Worm (Caenorhabditis elegans): ENCODE results near the gene mask-1.

Gene mask-1

DNA sequence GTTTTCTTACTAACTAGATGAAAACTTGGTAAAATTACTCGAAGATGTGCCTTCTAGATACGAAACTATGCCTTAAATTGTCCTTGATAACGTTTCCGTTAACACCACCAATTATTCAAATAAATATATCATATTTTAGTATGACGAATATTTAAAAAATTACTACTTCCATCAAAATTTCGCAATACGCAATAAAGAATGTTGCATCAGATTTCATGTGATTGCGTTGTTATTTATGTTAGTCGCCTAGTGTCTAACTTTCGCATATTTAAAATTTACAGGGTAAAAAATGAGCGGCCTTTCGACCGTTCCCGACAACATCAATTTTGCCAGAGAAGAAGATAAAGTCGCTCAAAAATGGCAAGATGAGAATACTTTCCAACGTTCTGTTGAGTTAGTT is 6.4 kb upstream of the mask-1 start, which contains the start of gene iars-1:
Gene iars-1, plus strand, starts transcription at position 276 of the 400 bp plus-strand sequence.
- no peak for TF ChIP-seq ceh-16 (tag; optimal IDR thresholded peaks at IDR 0.05)
- no peak for TF ChIP-seq mml-1 (tag; optimal IDR thresholded peaks at IDR 0.05)
- TF ChIP-seq eor-1 (tag; optimal IDR thresholded peaks at IDR 0.05), result no peak
- TF ChIP-seq ama-1 (optimal IDR thresholded peaks at IDR 0.05), result no peak
- no peak for TF ChIP-seq ztf-4 (tag; optimal IDR thresholded peaks at IDR 0.05)
- TF ChIP-seq nhr-67 (tag; optimal IDR thresholded peaks at IDR 0.05), result no peak
- no peak for TF ChIP-seq zag-1 (tag; optimal IDR thresholded peaks at IDR 0.05)
- no peak for TF ChIP-seq snpc-4 (tag; optimal IDR thresholded peaks at IDR 0.05)
- TF ChIP-seq lin-15B (tag; optimal IDR thresholded peaks at IDR 0.05), result no peak
- no peak for TF ChIP-seq unc-39 (tag; optimal IDR thresholded peaks at IDR 0.05)
- TF ChIP-seq nhr-11 (tag; optimal IDR thresholded peaks at IDR 0.05), result no peak
- no peak for TF ChIP-seq nhr-76 (tag; optimal IDR thresholded peaks at IDR 0.05)
- no peak for TF ChIP-seq R02D3.7 (tag; optimal IDR thresholded peaks at IDR 0.05)
- no peak for TF ChIP-seq unc-62 (GFP tag; optimal IDR thresholded peaks at IDR 0.05)
- TF ChIP-seq elt-3 (tag; optimal IDR thresholded peaks at IDR 0.05), result no peak
- no peak for TF ChIP-seq nhr-12 (tag; optimal IDR thresholded peaks at IDR 0.05)

DNA sequence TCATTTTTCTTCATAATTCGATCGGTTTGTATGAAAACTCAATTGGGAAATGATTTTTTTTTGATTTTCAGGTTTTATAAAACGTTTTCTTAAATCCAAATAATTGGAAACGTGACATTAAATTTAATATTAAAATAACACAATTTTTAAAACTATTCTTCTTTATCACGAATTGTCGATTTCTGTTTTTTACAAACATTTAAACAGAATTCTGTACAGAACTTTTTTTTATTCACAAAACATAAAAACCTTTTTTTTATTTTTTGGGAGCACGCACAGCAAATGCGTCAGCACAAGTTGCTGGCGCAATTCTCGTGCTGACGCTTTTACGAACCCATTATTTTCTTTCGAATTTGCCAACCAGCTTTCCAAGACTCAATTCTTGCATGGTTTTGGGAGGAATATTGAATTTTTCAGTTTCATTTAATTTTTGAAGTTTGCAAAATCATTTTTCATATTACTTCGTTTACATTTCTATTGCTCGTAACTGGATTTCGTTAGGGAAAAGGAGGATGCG is 871 bp upstream of the mask-1 start, which contains the start of gene mpz-5:
Gene mpz-5, minus strand, starts transcription at position 51 of the 517 bp plus-strand sequence.
- TF ChIP-seq nfya-1 (tag; optimal IDR thresholded peaks at IDR 0.05; ENCODE audit: insufficient read depth) (peak; percentile 72), jun-1 (tag; optimal IDR thresholded peaks at IDR 0.05) (peak; percentile 19), elt-2 (tag; optimal IDR thresholded peaks at IDR 0.05) (peak; percentile 20), lin-15B (tag; optimal IDR thresholded peaks at IDR 0.05) (peak; percentile 67), R02D3.7 (tag; optimal IDR thresholded peaks at IDR 0.05) (peak; percentile 13), pha-4 (tag; optimal IDR thresholded peaks at IDR 0.05) (peak; percentile 86), ZK546.5 (tag; optimal IDR thresholded peaks at IDR 0.05) (no peak), snpc-4 (tag; optimal IDR thresholded peaks at IDR 0.05) (peak; percentile 60), nhr-25 (tag; optimal IDR thresholded peaks at IDR 0.05) (peak; percentile 25), unc-62 (GFP tag; optimal IDR thresholded peaks at IDR 0.05) (no peak), ztf-11 (tag; optimal IDR thresholded peaks at IDR 0.05) (no peak), ceh-28 (tag; optimal IDR thresholded peaks at IDR 0.05) (peak; percentile 47), tbx-2 (tag; optimal IDR thresholded peaks at IDR 0.05) (peak; percentile 51), pqm-1 (tag; optimal IDR thresholded peaks at IDR 0.05) (peak; percentile 23), egl-5 (tag; optimal IDR thresholded peaks at IDR 0.05) (peak; percentile 91), nhr-23 (tag; optimal IDR thresholded peaks at IDR 0.05) (peak; percentile 77), nhr-77 (tag; optimal IDR thresholded peaks at IDR 0.05) (peak; percentile 19), nhr-43 (tag; optimal IDR thresholded peaks at IDR 0.05; ENCODE audit: poor library complexity, severe bottlenecking) (no peak), lsy-12 (tag; optimal IDR thresholded peaks at IDR 0.05) (peak; percentile 42), ceh-16 (tag; optimal IDR thresholded peaks at IDR 0.05) (no peak), egl-27 (tag; optimal IDR thresholded peaks at IDR 0.05) (no peak), hmg-11 (tag; optimal IDR thresholded peaks at IDR 0.05) (peak; percentile 78)

DNA sequence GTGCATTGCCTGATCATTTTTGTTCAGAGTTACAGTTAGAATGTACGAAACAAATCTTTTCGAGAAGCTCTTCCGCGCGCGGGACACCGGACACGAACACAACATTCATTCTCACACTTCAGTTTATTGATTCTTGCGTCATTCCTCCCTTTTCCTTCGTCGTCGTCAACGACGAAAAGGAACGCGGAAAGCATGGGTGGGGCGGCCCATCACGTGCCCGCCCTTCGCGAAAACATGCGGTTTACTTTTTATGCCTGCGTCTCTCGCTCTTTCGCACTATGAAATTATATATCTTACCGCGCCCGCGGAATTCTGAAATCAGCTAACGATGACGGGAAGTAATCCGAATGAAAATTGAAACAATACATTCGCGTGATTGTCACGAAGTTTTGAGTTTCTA is 5.9 kb downstream of the mask-1 start:
- no peak for TF ChIP-seq nhr-28 (tag; optimal IDR thresholded peaks at IDR 0.05)
- TF ChIP-seq elt-1 (tag; optimal IDR thresholded peaks at IDR 0.05), result no peak
- TF ChIP-seq pha-4 (tag; optimal IDR thresholded peaks at IDR 0.05), result peak; percentile 52
- TF ChIP-seq ceh-16 (tag; optimal IDR thresholded peaks at IDR 0.05), result no peak
- TF ChIP-seq ceh-9 (tag; optimal IDR thresholded peaks at IDR 0.05), result no peak
- peak; percentile 58 for TF ChIP-seq lin-39 (tag; optimal IDR thresholded peaks at IDR 0.05)
- no peak for TF ChIP-seq skn-1 (tag; optimal IDR thresholded peaks at IDR 0.05)
- no peak for TF ChIP-seq elt-3 (tag; optimal IDR thresholded peaks at IDR 0.05)
- no peak for TF ChIP-seq tbx-2 (tag; optimal IDR thresholded peaks at IDR 0.05)
- peak; percentile 49 for TF ChIP-seq mml-1 (tag; optimal IDR thresholded peaks at IDR 0.05)
- peak; percentile 54 for TF ChIP-seq snpc-4 (tag; optimal IDR thresholded peaks at IDR 0.05)
- no peak for TF ChIP-seq unc-39 (tag; optimal IDR thresholded peaks at IDR 0.05)
- TF ChIP-seq jun-1 (tag; optimal IDR thresholded peaks at IDR 0.05), result no peak
- peak; percentile 45 for TF ChIP-seq lsy-12 (tag; optimal IDR thresholded peaks at IDR 0.05)
- TF ChIP-seq nhr-67 (tag; optimal IDR thresholded peaks at IDR 0.05), result no peak
- TF ChIP-seq ztf-11 (tag; optimal IDR thresholded peaks at IDR 0.05), result no peak
- no peak for TF ChIP-seq nhr-11 (tag; optimal IDR thresholded peaks at IDR 0.05)
- no peak for TF ChIP-seq nhr-12 (tag; optimal IDR thresholded peaks at IDR 0.05)
- no peak for TF ChIP-seq R02D3.7 (tag; optimal IDR thresholded peaks at IDR 0.05)
- TF ChIP-seq zag-1 (tag; optimal IDR thresholded peaks at IDR 0.05), result no peak
- TF ChIP-seq fkh-10 (GFP tag; optimal IDR thresholded peaks at IDR 0.05), result no peak
- no peak for TF ChIP-seq fos-1 (tag; optimal IDR thresholded peaks at IDR 0.05)
- TF ChIP-seq lin-15B (tag; optimal IDR thresholded peaks at IDR 0.05), result peak; percentile 7
- peak; percentile 82 for TF ChIP-seq egl-5 (tag; optimal IDR thresholded peaks at IDR 0.05)
- peak; percentile 47 for TF ChIP-seq hmg-11 (tag; optimal IDR thresholded peaks at IDR 0.05)
- no peak for TF ChIP-seq unc-62 (GFP tag; optimal IDR thresholded peaks at IDR 0.05)
- no peak for TF ChIP-seq sea-2 (GFP tag; optimal IDR thresholded peaks at IDR 0.05)
- peak; percentile 54 for TF ChIP-seq nfya-1 (tag; optimal IDR thresholded peaks at IDR 0.05; ENCODE audit: insufficient read depth)
- TF ChIP-seq ztf-4 (tag; optimal IDR thresholded peaks at IDR 0.05), result peak; percentile 39
- no peak for TF ChIP-seq fkh-2 (tag; optimal IDR thresholded peaks at IDR 0.05)
- TF ChIP-seq nhr-23 (tag; optimal IDR thresholded peaks at IDR 0.05), result peak; percentile 60
- TF ChIP-seq eor-1 (tag; optimal IDR thresholded peaks at IDR 0.05), result no peak
- no peak for TF ChIP-seq nhr-76 (tag; optimal IDR thresholded peaks at IDR 0.05)
- TF ChIP-seq mdl-1 (tag; optimal IDR thresholded peaks at IDR 0.05), result peak; percentile 35
- TF ChIP-seq nhr-237 (tag; optimal IDR thresholded peaks at IDR 0.05), result no peak
- peak; percentile 81 for TF ChIP-seq nhr-43 (tag; optimal IDR thresholded peaks at IDR 0.05; ENCODE audit: poor library complexity, severe bottlenecking)
- TF ChIP-seq ceh-28 (tag; optimal IDR thresholded peaks at IDR 0.05), result no peak
- TF ChIP-seq aly-2 (tag; optimal IDR thresholded peaks at IDR 0.05), result no peak
- TF ChIP-seq ama-1 (optimal IDR thresholded peaks at IDR 0.05), result peak; percentile 90
